Fruit fly (Drosophila melanogaster) whole organism, embryonic: ENCODE results near the gene beag.
A peak's percentile ranks its signal among the peaks of the same experiment; 100 is the strongest.

ENCODE experiments used
- CG10209 ChIP-seq: fragments of 200-800 bp; sonication (Bioruptor generic); optimal IDR thresholded peaks from 3 replicates; lab custom pipeline; 2017; ENCODE audit warnings: missing biosample characterization, mild to moderate bottlenecking, missing genetic modification characterization, missing genetic modification reagents
- CG10267 ChIP-seq: fragments of 200-800 bp; sonication (Bioruptor generic); optimal IDR thresholded peaks from 2 replicates; lab custom pipeline; 2018; ENCODE audit warnings: missing biosample characterization, mild to moderate bottlenecking, missing genetic modification characterization, moderate library complexity
- CG10565 ChIP-seq: fragments of 200-800 bp; sonication (Bioruptor generic); optimal IDR thresholded peaks from 3 replicates; lab custom pipeline; 2016; ENCODE audit warnings: missing biosample characterization, mild to moderate bottlenecking, missing genetic modification characterization
- CG10959 ChIP-seq: fragments of 200-800 bp; sonication (Bioruptor generic); IDR thresholded peaks from 2 replicates; pipeline ENCODE4 v1.3.6; 2022; ENCODE audit warnings: missing biosample characterization, missing genetic modification characterization
- CG12104 ChIP-seq: fragments of 200-800 bp; sonication (Bioruptor generic); optimal IDR thresholded peaks from 3 replicates; lab custom pipeline; 2016; ENCODE audit warnings: missing biosample characterization, missing genetic modification characterization
- CG13624 ChIP-seq: fragments of 200-800 bp; sonication (Bioruptor generic); optimal IDR thresholded peaks from 2 replicates; lab custom pipeline; 2016; ENCODE audit warnings: missing biosample characterization, missing genetic modification characterization
- CG13775 ChIP-seq: fragments of 200-800 bp; sonication (Bioruptor generic); optimal IDR thresholded peaks from 3 replicates; lab custom pipeline; 2017; ENCODE audit warnings: missing biosample characterization, mild to moderate bottlenecking, missing genetic modification characterization
- CG14441 ChIP-seq: fragments of 200-800 bp; sonication (Bioruptor generic); IDR thresholded peaks from 2 replicates; pipeline ENCODE4 v1.3.6; 2022; ENCODE audit warnings: missing biosample characterization, missing genetic modification characterization
- CG16815 ChIP-seq: fragments of 200-800 bp; sonication (Bioruptor generic); optimal IDR thresholded peaks from 3 replicates; lab custom pipeline; 2017; ENCODE audit warnings: missing biosample characterization, mild to moderate bottlenecking, missing genetic modification characterization
- CG17186 ChIP-seq: fragments of 200-800 bp; sonication (Bioruptor generic); optimal IDR thresholded peaks from 3 replicates; lab custom pipeline; 2017; ENCODE audit warnings: missing biosample characterization, missing genetic modification reagents, missing genetic modification characterization
- CG1792 ChIP-seq: fragments of 200-800 bp; sonication (Bioruptor generic); optimal IDR thresholded peaks from 2 replicates; lab custom pipeline; 2016; ENCODE audit warnings: missing biosample characterization, missing genetic modification characterization
- CG18011 ChIP-seq: fragments of 200-800 bp; sonication (Bioruptor generic); optimal IDR thresholded peaks from 2 replicates; lab custom pipeline; 2017; ENCODE audit warnings: missing biosample characterization, missing genetic modification characterization, mild to moderate bottlenecking, moderate library complexity, missing genotype
- CG2889 ChIP-seq: fragments of 200-800 bp; sonication (Bioruptor generic); IDR thresholded peaks from 3 replicates; pipeline ENCODE4 v1.3.6; 2022; ENCODE audit warnings: missing biosample characterization, missing genetic modification characterization
- CG30020 ChIP-seq: fragments of 200-800 bp; optimal IDR thresholded peaks from 2 replicates; lab custom pipeline; 2019; ENCODE audit warnings: missing biosample characterization, mild to moderate bottlenecking, missing genetic modification characterization, moderate library complexity
- CG31224 ChIP-seq: fragments of 200-800 bp; sonication (Bioruptor generic); IDR thresholded peaks from 2 replicates; pipeline ENCODE4 v1.3.6; 2022; ENCODE audit warnings: missing biosample characterization, missing genetic modification characterization
- CG32767 ChIP-seq: fragments of 200-800 bp; sonication (Bioruptor generic); IDR thresholded peaks from 2 replicates; pipeline ENCODE4 v1.3.6; 2022; ENCODE audit warnings: missing biosample characterization, missing genetic modification characterization
- CG3726 ChIP-seq: fragments of 200-800 bp; sonication (Bioruptor generic); IDR thresholded peaks from 3 replicates; pipeline ENCODE4, ENCODE4 v1.3.6; 2022; ENCODE audit warnings: missing biosample characterization, missing genetic modification characterization
- CG3995 ChIP-seq: fragments of 200-800 bp; sonication (Bioruptor generic); optimal IDR thresholded peaks from 3 replicates; lab custom pipeline; 2016; ENCODE audit warnings: missing biosample characterization, missing genetic modification characterization
- CG4328 ChIP-seq: fragments of 200-800 bp; sonication (Bioruptor generic); optimal IDR thresholded peaks from 3 replicates; lab custom pipeline; 2017; ENCODE audit warnings: missing biosample characterization, missing genetic modification reagents, missing genetic modification characterization
- CG8281 ChIP-seq: fragments of 200-800 bp; sonication (Bioruptor generic); optimal IDR thresholded peaks from 2 replicates; lab custom pipeline; 2018; ENCODE audit warnings: missing biosample characterization, mild to moderate bottlenecking, missing genetic modification characterization, moderate library complexity
- CG8478 ChIP-seq: fragments of >200 bp; optimal IDR thresholded peaks from 2 replicates; lab custom pipeline; 2018
- CG8924 ChIP-seq: fragments of 200-800 bp; optimal IDR thresholded peaks from 3 replicates; lab custom pipeline; 2019; ENCODE audit warnings: missing biosample characterization, mild to moderate bottlenecking, missing genetic modification characterization, moderate library complexity
- CG9609 ChIP-seq: fragments of 200-800 bp; sonication (Bioruptor generic); optimal IDR thresholded peaks from 3 replicates; lab custom pipeline; 2016; ENCODE audit warnings: missing biosample characterization, missing genetic modification characterization
- CG9876 ChIP-seq: fragments of 200-800 bp; sonication (Bioruptor generic); optimal IDR thresholded peaks from 2 replicates; lab custom pipeline; 2016; ENCODE audit warnings: missing biosample characterization, missing genetic modification characterization
- E2f2 ChIP-seq: fragments of 200-800 bp; sonication (Bioruptor generic); IDR thresholded peaks from 2 replicates; pipeline ENCODE4 v1.3.6; 2022; ENCODE audit warnings: missing biosample characterization, missing genetic modification characterization
- Fer1 ChIP-seq: fragments of 200-800 bp; sonication (Bioruptor generic); optimal IDR thresholded peaks from 2 replicates; lab custom pipeline; 2017; ENCODE audit warnings: missing biosample characterization, mild to moderate bottlenecking, missing genetic modification characterization
- Ptx1 ChIP-seq: fragments of 200-800 bp; sonication (Bioruptor generic); IDR thresholded peaks from 2 replicates; pipeline ENCODE4 v1.3.6; 2022; ENCODE audit warnings: missing biosample characterization, missing genetic modification characterization
- Rfx ChIP-seq: fragments of 200-800 bp; sonication (Bioruptor generic); IDR thresholded peaks from 2 replicates; pipeline ENCODE4 v1.3.6; 2022; ENCODE audit warnings: missing biosample characterization, missing genetic modification characterization
- Rx ChIP-seq: fragments of 200-800 bp; sonication (Bioruptor generic); IDR thresholded peaks from 2 replicates; pipeline ENCODE4 v1.3.6; 2022; ENCODE audit warnings: missing biosample characterization, missing genetic modification characterization
- Side ChIP-seq: fragments of 200-800 bp; sonication (Bioruptor generic); optimal IDR thresholded peaks from 2 replicates; lab custom pipeline; 2016; ENCODE audit warnings: missing biosample characterization, missing genetic modification characterization
- Six4 ChIP-seq: fragments of 200-800 bp; sonication (Bioruptor generic); optimal IDR thresholded peaks from 2 replicates; lab custom pipeline; 2016; ENCODE audit warnings: missing biosample characterization, missing genetic modification characterization
- ap ChIP-seq: fragments of 200-800 bp; sonication (Bioruptor generic); IDR thresholded peaks from 2 replicates; pipeline ENCODE4 v1.3.6; 2022; ENCODE audit warnings: missing biosample characterization, missing genetic modification characterization
- corto ChIP-seq: fragments of 200-800 bp; sonication (Bioruptor generic); optimal IDR thresholded peaks from 2 replicates; lab custom pipeline; 2016; ENCODE audit warnings: missing biosample characterization, mild to moderate bottlenecking, missing genetic modification characterization, moderate library complexity
- crp ChIP-seq, 2 experiments: fragments of 200-800 bp; sonication (Bioruptor generic); optimal IDR thresholded peaks; 2 replicates in 1 of 2; 3 replicates in 1 of 2; lab custom pipeline; 2017; ENCODE audit warnings: missing biosample characterization in 2 of 2, missing genetic modification characterization in 2 of 2, mild to moderate bottlenecking in 1 of 2, moderate library complexity in 1 of 2
- dimm ChIP-seq: fragments of 200-800 bp; sonication (Bioruptor generic); IDR thresholded peaks from 2 replicates; pipeline ENCODE4 v1.3.6; 2022; ENCODE audit warnings: missing biosample characterization, missing genetic modification characterization
- dm ChIP-seq: fragments of 200-800 bp; sonication (Bioruptor generic); optimal IDR thresholded peaks from 3 replicates; lab custom pipeline; 2016; ENCODE audit warnings: missing biosample characterization, missing genetic modification characterization
- dpn ChIP-seq, 2 experiments: fragments of 200-800 bp; sonication (Bioruptor generic); optimal IDR thresholded peaks; 3 replicates each; lab custom pipeline; 2016; ENCODE audit warnings: missing biosample characterization in 2 of 2, missing genetic modification characterization in 2 of 2
- en ChIP-seq: fragments of 200-800 bp; sonication (Bioruptor generic); optimal IDR thresholded peaks from 2 replicates; lab custom pipeline; 2016; ENCODE audit warnings: missing biosample characterization, missing genetic modification characterization
- exex ChIP-seq: fragments of 200-800 bp; sonication (Bioruptor generic); optimal IDR thresholded peaks from 4 replicates; lab custom pipeline; 2018; ENCODE audit warnings: missing biosample characterization, mild to moderate bottlenecking, missing genetic modification characterization, moderate library complexity
- hb ChIP-seq: fragments of 200-800 bp; sonication (Bioruptor generic); IDR thresholded peaks from 3 replicates; pipeline ENCODE4 v1.3.6; 2022; ENCODE audit warnings: missing biosample characterization, missing genetic modification characterization; ENCODE audit not compliant: partially characterized antibody
- kay ChIP-seq: fragments of 200-800 bp; sonication (Bioruptor generic); optimal IDR thresholded peaks from 2 replicates; lab custom pipeline; 2016; ENCODE audit warnings: missing biosample characterization, missing genetic modification characterization
- maf-S ChIP-seq: fragments of 200-800 bp; sonication (Bioruptor generic); optimal IDR thresholded peaks from 2 replicates; lab custom pipeline; 2016; ENCODE audit warnings: missing biosample characterization, missing genetic modification characterization
- mam ChIP-seq: fragments of 200-800 bp; sonication (Bioruptor generic); optimal IDR thresholded peaks from 3 replicates; lab custom pipeline; 2016; ENCODE audit warnings: missing biosample characterization, missing genetic modification characterization
- row ChIP-seq: fragments of 200-800 bp; sonication (Bioruptor generic); IDR thresholded peaks from 3 replicates; pipeline ENCODE4 v1.3.6; 2022; ENCODE audit warnings: missing biosample characterization, missing genetic modification characterization
- schlank ChIP-seq: fragments of 200-800 bp; sonication (Bioruptor generic); optimal IDR thresholded peaks from 2 replicates; lab custom pipeline; 2018; ENCODE audit warnings: missing biosample characterization, mild to moderate bottlenecking, missing genetic modification characterization
- sd ChIP-seq: fragments of 200-800 bp; sonication (Bioruptor generic); optimal IDR thresholded peaks from 3 replicates; lab custom pipeline; 2018; ENCODE audit warnings: missing biosample characterization, mild to moderate bottlenecking, missing genetic modification characterization, moderate library complexity
- sisA ChIP-seq: fragments of 200-800 bp; sonication (Bioruptor generic); IDR thresholded peaks from 2 replicates; pipeline ENCODE4 v1.3.6; 2022; ENCODE audit warnings: missing biosample characterization, missing genetic modification characterization
- stc ChIP-seq: fragments of 200-800 bp; sonication (Bioruptor generic); IDR thresholded peaks from 2 replicates; pipeline ENCODE4 v1.3.6; 2022; ENCODE audit warnings: missing biosample characterization, missing genetic modification characterization
- stwl ChIP-seq: fragments of 200-800 bp; sonication (Bioruptor generic); optimal IDR thresholded peaks from 3 replicates; lab custom pipeline; 2018; ENCODE audit warnings: missing biosample characterization, mild to moderate bottlenecking, missing genetic modification characterization, moderate library complexity
- vnd ChIP-seq: fragments of 200-800 bp; sonication (Bioruptor generic); IDR thresholded peaks from 3 replicates; pipeline ENCODE4 v1.3.6; 2022; ENCODE audit warnings: missing biosample characterization, missing genetic modification characterization; ENCODE audit not compliant: partially characterized antibody
- zfh2 ChIP-seq: fragments of 200-800 bp; sonication (Bioruptor generic); optimal IDR thresholded peaks from 2 replicates; lab custom pipeline; 2016; ENCODE audit warnings: missing biosample characterization, missing genetic modification characterization

Gene beag

dm6 chr3R:9013765-9014380 lies 51.0 kb downstream of the beag start (continued):
- TF ChIP-seq CG10959 (GFP tag; lab: Robert Waterston, UW): no peak
- TF ChIP-seq sd (tag; lab: Kevin White, UChicago): peak; percentile 71
- peak; percentile 80 for TF ChIP-seq CG13624 (GFP tag; lab: Kevin White, UChicago)
- no peak for TF ChIP-seq CG8478 (lab: Kevin White, UChicago)
- peak; percentile 50 for TF ChIP-seq stwl (tag; lab: Kevin White, UChicago)
- TF ChIP-seq exex (tag; lab: Kevin White, UChicago): no peak
- TF ChIP-seq CG17186: peak; percentile 35
- peak; percentile 61 for TF ChIP-seq mam (GFP tag; lab: Kevin White, UChicago)
- peak; percentile 56 for TF ChIP-seq Rfx (GFP tag; lab: Robert Waterston, UW)
- no peak for TF ChIP-seq vnd (GFP tag; lab: Robert Waterston, UW)
- no peak for TF ChIP-seq CG14441 (GFP tag; lab: Robert Waterston, UW)
- peak; percentile 57 for TF ChIP-seq Six4 (GFP tag; lab: Kevin White, UChicago)
- peak in 1 of 2 experiments; percentile 46 for TF ChIP-seq crp (GFP tag; optimal IDR thresholded peaks at IDR 0.05; lab: Kevin White, UChicago)
- peak; percentile 55 for TF ChIP-seq zfh2
- no peak for TF ChIP-seq CG16815 (GFP tag; lab: Kevin White, UChicago)
- peak; percentile 16 for TF ChIP-seq CG30020 (tag; lab: Kevin White, UChicago)
- TF ChIP-seq sisA: peak; percentile 35; the same call in 1 of the 2 replicates
- TF ChIP-seq CG3995 (GFP tag; lab: Kevin White, UChicago): peak; percentile 33
- TF ChIP-seq CG3726 (GFP tag; lab: Robert Waterston, UW): no peak
- TF ChIP-seq CG32767 (GFP tag; lab: Robert Waterston, UW): no peak
- peak; percentile 81 for TF ChIP-seq Fer1 (GFP tag; lab: Kevin White, UChicago)
- TF ChIP-seq CG2889 (GFP tag; lab: Robert Waterston, UW): no peak
- peak; percentile 72 for TF ChIP-seq CG9609 (GFP tag; lab: Kevin White, UChicago)
- TF ChIP-seq CG31224: no peak
- TF ChIP-seq dm: peak; percentile 50
- no peak for TF ChIP-seq CG8281
- TF ChIP-seq kay: peak; percentile 6
- peak; percentile 56 for TF ChIP-seq row (GFP tag; lab: Robert Waterston, UW)
- no peak for TF ChIP-seq ap (GFP tag; lab: Robert Waterston, UW)
- TF ChIP-seq CG10267: peak; percentile 17
- TF ChIP-seq CG1792: peak; percentile 18
- TF ChIP-seq corto (GFP tag; lab: Kevin White, UChicago): peak; percentile 45
- no peak for TF ChIP-seq dimm (GFP tag; lab: Robert Waterston, UW)
- peak; percentile 51 for TF ChIP-seq CG8924
- no peak for TF ChIP-seq Rx (GFP tag; lab: Robert Waterston, UW)
- TF ChIP-seq CG4328 (GFP tag; lab: Kevin White, UChicago): peak; percentile 12
- no peak for TF ChIP-seq CG10565 (GFP tag; lab: Kevin White, UChicago)
- TF ChIP-seq schlank: no peak
- peak; percentile 30; the same call in 1 of the 2 replicates for TF ChIP-seq Ptx1 (GFP tag; lab: Robert Waterston, UW)
- peak; percentile 53 for TF ChIP-seq CG12104
- TF ChIP-seq CG13775 (GFP tag; lab: Kevin White, UChicago): peak; percentile 39
- TF ChIP-seq maf-S (GFP tag; lab: Kevin White, UChicago): peak; percentile 65
- 0 out of 2 replicates have a peak, but pooled peaks have one; percentile 38 for TF ChIP-seq stc (GFP tag; lab: Robert Waterston, UW)
- TF ChIP-seq CG10209 (GFP tag; lab: Kevin White, UChicago): no peak
- TF ChIP-seq CG9876 (GFP tag; lab: Kevin White, UChicago): peak; percentile 56
- TF ChIP-seq Side: peak; percentile 42
- TF ChIP-seq dpn (GFP tag; optimal IDR thresholded peaks at IDR 0.05; lab: Kevin White, UChicago): peak; percentile 57 to 62
- peak; percentile 35; the same call in 1 of the 2 replicates for TF ChIP-seq E2f2
- TF ChIP-seq CG18011: peak; percentile 21
- peak; percentile 45 for TF ChIP-seq en (GFP tag; lab: Kevin White, UChicago)
- TF ChIP-seq hb (GFP tag; lab: Robert Waterston, UW): no peak
